Worm (Caenorhabditis elegans) whole organism, late embryonic: ENCODE measurements around the gene aqp-8.

Experiments used
- C38D4.7 ChIP-seq: fragments of 200-800 bp; sonication (Bioruptor generic); optimal IDR thresholded peaks from 2 replicates; lab custom pipeline; 2018; ENCODE audit warnings: mild to moderate bottlenecking, missing genetic modification characterization, moderate library complexity, missing compliant biosample characterization
- ama-1 ChIP-seq: fragments of 150-350 bp; optimal IDR thresholded peaks from 2 replicates; lab custom pipeline; 2014
- che-1 ChIP-seq: sonication (generic microtip); optimal IDR thresholded peaks from 2 replicates; lab custom pipeline; 2016; ENCODE audit warnings: mild to moderate bottlenecking, missing genetic modification characterization, missing compliant biosample characterization
- dmd-4 ChIP-seq: sonication (generic microtip); optimal IDR thresholded peaks from 2 replicates; lab custom pipeline; 2016; ENCODE audit warnings: borderline replicate concordance, missing genetic modification characterization, missing compliant biosample characterization
- hlh-15 ChIP-seq: sonication (generic microtip); optimal IDR thresholded peaks from 2 replicates; lab custom pipeline; 2016; ENCODE audit warnings: missing genetic modification characterization, missing compliant biosample characterization
- nhr-11 ChIP-seq: fragments of 150-350 bp; optimal IDR thresholded peaks from 2 replicates; lab custom pipeline; 2014; ENCODE audit warnings: missing biosample characterization, missing genetic modification characterization
- pag-3 ChIP-seq: sonication (generic microtip); optimal IDR thresholded peaks from 2 replicates; lab custom pipeline; 2016; ENCODE audit warnings: missing compliant biosample characterization, missing genetic modification characterization, borderline replicate concordance
- pat-9 ChIP-seq: fragments of 200-800 bp; sonication (Bioruptor generic); optimal IDR thresholded peaks from 2 replicates; lab custom pipeline; 2018; ENCODE audit warnings: mild to moderate bottlenecking, missing genetic modification characterization, moderate library complexity, missing compliant biosample characterization
- pha-2 ChIP-seq: sonication (generic microtip); optimal IDR thresholded peaks from 2 replicates; lab custom pipeline; 2017; ENCODE audit warnings: mild to moderate bottlenecking, missing genetic modification characterization, missing compliant biosample characterization
- pha-4 ChIP-seq: fragments of 150-350 bp; optimal IDR thresholded peaks from 2 replicates; lab custom pipeline; 2018; ENCODE audit warnings: missing biosample characterization, missing genetic modification reagents, missing genetic modification characterization
- ref-2 ChIP-seq: sonication (generic microtip); optimal IDR thresholded peaks from 2 replicates; lab custom pipeline; 2016; ENCODE audit warnings: missing genetic modification characterization, missing compliant biosample characterization
- ztf-16 ChIP-seq: sonication (generic microtip); optimal IDR thresholded peaks from 2 replicates; lab custom pipeline; 2017; ENCODE audit warnings: missing genetic modification characterization, missing compliant biosample characterization

- TF ChIP-seq pag-3 (tag; lab: Kevin White, UChicago) = no peak
- no peak for TF ChIP-seq pha-4
- TF ChIP-seq nhr-11 (tag; lab: Kevin White, UChicago) = no peak
- TF ChIP-seq che-1 (tag; lab: Kevin White, UChicago) = no peak
- TF ChIP-seq dmd-4 (tag; lab: Kevin White, UChicago) = no peak
- TF ChIP-seq ztf-16 (tag; lab: Kevin White, UChicago) = no peak
- no peak for TF ChIP-seq ama-1
- TF ChIP-seq C38D4.7 = no peak
- no peak for TF ChIP-seq ref-2 (tag; lab: Kevin White, UChicago)
- no peak for TF ChIP-seq pha-2 (tag; lab: Kevin White, UChicago)
- no peak for TF ChIP-seq hlh-15 (tag; lab: Kevin White, UChicago)
- no peak for TF ChIP-seq pat-9 (tag; lab: Kevin White, UChicago)
These were observed at the start of gene aqp-8 for ce11 chrX:4704877-4705276.
